Fruit fly (Drosophila melanogaster) whole organism: ENCODE results near the gene Gsc.

ENCODE experiments used
- CG8478 ChIP-seq: fragments of >200 bp; optimal IDR thresholded peaks from 2 replicates; lab custom pipeline; 2018; ENCODE audit warnings: inconsistent platforms
- Dll ChIP-seq: fragments of >200 bp; optimal IDR thresholded peaks from 2 replicates; lab custom pipeline; 2017
- EcR ChIP-seq, 2 experiments: fragments of >200 bp; optimal IDR thresholded peaks; 2 replicates each; lab custom pipeline; 2017; ENCODE audit warnings: missing biosample characterization in 2 of 2, missing genetic modification characterization in 2 of 2, missing genetic modification reagents in 2 of 2
- pan ChIP-seq: fragments of >200 bp; optimal IDR thresholded peaks from 2 replicates; lab custom pipeline; 2017
- psq ChIP-seq: fragments of >200 bp; optimal IDR thresholded peaks from 2 replicates; lab custom pipeline; 2017
- usp ChIP-seq: fragments of >200 bp; optimal IDR thresholded peaks from 2 replicates; lab custom pipeline; 2017; ENCODE audit warnings: missing biosample characterization, missing genetic modification characterization, mixed read lengths

Gene Gsc

DNA sequence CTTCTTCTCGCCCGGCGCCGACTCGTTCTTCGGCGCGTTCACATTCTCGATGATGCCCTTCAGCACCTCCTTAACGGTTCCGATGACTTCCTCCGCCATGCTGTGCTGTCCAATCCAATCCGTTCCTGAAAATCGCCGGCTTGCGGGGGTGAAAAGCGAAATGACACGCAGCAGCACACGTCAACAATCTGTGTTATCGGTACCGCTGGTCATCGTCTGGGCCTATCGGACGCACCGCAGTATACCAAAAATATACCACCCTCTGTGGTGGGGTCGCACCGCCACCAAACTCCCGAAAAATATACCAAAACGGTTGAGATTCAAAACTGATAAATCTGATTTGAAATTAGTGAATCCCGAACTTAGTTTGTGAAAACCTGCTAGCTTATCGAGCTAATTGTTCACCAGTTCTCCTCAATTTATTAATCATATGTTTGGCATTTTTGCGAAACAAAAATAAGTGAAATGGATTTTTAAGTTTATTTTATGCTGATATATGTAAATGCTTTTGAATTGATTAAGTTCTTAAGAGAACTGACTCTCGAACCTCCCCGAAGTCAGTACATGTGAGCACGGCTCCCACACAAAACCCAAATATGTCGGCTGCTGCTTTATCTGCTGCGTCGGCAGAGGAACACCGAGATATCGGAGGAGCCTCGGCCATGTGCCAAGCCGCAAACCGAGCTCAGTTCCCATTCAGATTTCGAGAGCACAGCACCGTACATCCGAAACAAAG, 49.9 kb downstream of the Gsc start, which contains the start of the genes Spp and nAChRbeta3:
TSS of gene Spp (minus strand) at position 210 of the 736 bp plus-strand sequence.
TSS of gene nAChRbeta3 (plus strand) at position 686 of the 736 bp plus-strand sequence.
- TF ChIP-seq CG8478 (lab: Kevin White, UChicago) (no peak), usp (no peak), pan (no peak), Dll (lab: Kevin White, UChicago) (no peak)

DNA sequence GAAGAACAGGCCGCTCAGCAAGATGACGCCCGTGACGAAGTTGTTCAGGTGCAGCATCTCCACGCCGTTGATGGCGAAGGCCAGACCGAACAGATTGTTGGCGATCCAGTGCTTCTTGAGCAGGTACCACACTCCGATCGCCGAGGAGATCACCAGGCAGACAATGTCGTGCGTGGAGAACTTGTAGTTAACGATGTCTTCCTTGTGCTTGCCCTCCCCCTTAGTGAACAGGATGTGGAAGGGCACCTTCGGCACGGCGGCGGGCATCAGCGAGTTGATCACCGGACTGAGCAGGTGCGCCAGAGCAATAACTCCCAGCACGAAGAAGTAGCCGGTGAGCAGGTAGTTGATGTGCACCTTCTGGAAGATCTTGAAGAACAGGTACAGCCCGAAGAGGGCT, 50.7 kb downstream of the Gsc start:
- no peak for TF ChIP-seq CG8478 (lab: Kevin White, UChicago)
- TF ChIP-seq EcR (GFP tag; optimal IDR thresholded peaks at IDR 0.05; lab: Kevin White, UChicago), result no peak
- TF ChIP-seq pan, result no peak
- TF ChIP-seq Dll (lab: Kevin White, UChicago), result no peak
- TF ChIP-seq psq (lab: Kevin White, UChicago), result no peak
- no peak for TF ChIP-seq usp

DNA sequence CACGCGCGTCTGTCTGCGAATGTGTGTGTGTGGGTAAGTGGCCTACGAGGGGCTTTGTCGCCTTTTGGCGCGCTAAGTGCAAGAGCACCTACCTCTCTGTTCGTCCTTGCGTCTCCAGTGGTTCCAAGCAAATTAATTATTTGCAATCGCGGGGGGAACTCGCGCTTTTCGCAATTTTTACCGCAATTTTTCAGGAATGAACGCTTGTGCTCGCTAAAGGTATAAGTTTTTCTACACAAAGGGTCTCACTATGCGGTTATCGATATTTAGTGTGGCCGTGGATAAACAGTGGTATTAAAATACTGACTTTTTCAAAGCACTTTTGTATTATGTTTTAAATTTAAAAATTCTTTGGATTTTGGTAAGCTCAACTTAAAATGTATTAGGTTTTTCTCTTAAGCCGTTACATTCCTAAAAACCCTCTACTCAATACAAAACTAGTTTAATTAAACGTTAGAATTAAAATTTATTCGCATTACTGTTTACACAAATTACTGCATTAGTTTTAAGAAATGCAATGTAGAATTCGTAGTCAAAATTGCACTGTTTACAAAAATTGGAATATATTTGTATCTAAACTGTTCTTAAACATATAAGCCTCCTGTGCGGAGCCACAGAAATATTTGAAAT, 52.0 kb downstream of the Gsc start, which contains the start of gene lwr:
TSS of gene lwr (minus strand) at position 243 of the 630 bp plus-strand sequence.
- TF ChIP-seq CG8478 (lab: Kevin White, UChicago) (no peak), Dll (lab: Kevin White, UChicago) (no peak), psq (lab: Kevin White, UChicago) (no peak), EcR (GFP tag; optimal IDR thresholded peaks at IDR 0.05; lab: Kevin White, UChicago) (no peak), usp (no peak), pan (no peak)

DNA sequence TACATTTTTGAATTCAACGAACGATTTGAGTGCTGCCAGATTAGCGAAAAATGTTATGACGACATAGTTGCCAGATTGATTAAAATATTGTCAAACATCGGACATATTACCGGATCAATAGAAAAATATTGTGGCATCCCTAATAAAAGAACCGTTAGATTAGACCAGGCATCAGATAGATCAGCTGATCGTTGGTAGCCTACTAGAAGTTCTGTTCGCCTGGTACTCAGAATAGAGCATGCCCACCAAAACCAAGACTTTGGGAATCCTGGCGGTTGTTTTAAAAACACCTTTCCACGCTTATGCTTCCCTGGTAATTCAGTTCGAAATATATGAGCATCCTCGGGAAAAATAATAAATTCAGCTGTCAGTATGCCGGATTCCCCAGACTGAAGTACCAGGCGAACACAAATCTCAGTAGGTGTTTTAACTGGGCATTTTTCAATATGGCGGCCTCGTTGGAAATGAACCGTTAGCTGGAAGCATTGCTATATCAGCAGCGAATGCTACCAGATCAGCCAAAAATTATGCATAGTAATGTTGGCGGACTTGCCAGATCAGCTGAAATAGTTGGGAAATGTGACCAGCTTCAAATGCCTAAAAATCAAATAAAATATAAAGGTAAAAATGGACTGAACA, 53.8 kb downstream of the Gsc start:
- TF ChIP-seq EcR (GFP tag; optimal IDR thresholded peaks at IDR 0.05; lab: Kevin White, UChicago) (no peak), usp (no peak), CG8478 (lab: Kevin White, UChicago) (no peak), pan (no peak), psq (lab: Kevin White, UChicago) (no peak), Dll (lab: Kevin White, UChicago) (no peak)

DNA sequence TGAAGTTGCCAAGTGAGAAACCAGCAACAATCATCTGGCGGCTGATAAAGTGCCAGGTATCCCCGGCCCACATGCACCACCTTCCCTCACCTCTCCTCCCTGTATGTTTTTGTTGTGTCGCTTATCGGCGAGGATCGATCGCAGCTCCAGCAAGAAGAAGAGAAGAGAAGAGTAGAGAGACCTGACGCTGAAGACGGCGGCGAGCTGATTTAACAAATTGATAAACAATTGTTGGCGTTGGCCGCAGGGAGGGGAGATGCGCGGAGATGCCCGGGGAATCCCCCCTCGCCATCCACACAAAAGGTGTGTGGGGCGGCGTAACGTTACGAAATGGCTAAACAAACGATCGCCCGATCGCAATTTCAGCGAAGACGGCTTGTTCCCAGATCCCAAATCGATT, 60.8 kb downstream of the Gsc start:
- TF ChIP-seq Dll (lab: Kevin White, UChicago), result no peak
- no peak for TF ChIP-seq pan
- TF ChIP-seq usp, result no peak
- TF ChIP-seq CG8478 (lab: Kevin White, UChicago), result no peak
- no peak for TF ChIP-seq psq (lab: Kevin White, UChicago)
- no peak for TF ChIP-seq EcR (GFP tag; optimal IDR thresholded peaks at IDR 0.05; lab: Kevin White, UChicago)
